Worm (Caenorhabditis elegans): ENCODE results near the gene K10D11.5.

- TF ChIP-seq dao-5 (tag; optimal IDR thresholded peaks at IDR 0.05), result no peak
- no peak for TF ChIP-seq W03F9.2 (tag; optimal IDR thresholded peaks at IDR 0.05)
- no peak for TF ChIP-seq him-1 (tag; optimal IDR thresholded peaks at IDR 0.05)
These were observed 27.0 kb downstream of the K10D11.5 start for ce11 chrIV:12964648-12965047.

All from whole organism, L4/young adult.